Worm (Caenorhabditis elegans): ENCODE results near the gene myo-6.

Gene myo-6

ce11 chrIII:13378242-13378641 lies 31.4 kb upstream of the myo-6 start, which contains the start of gene T03F6.10:
TSS of gene T03F6.10 (minus strand) at chrIII:13378342.
- TF ChIP-seq tbx-7 (tag; optimal IDR thresholded peaks at IDR 0.05) (no peak), F13H6.1 (tag; optimal IDR thresholded peaks at IDR 0.05) (no peak), ceh-30 (tag; optimal IDR thresholded peaks at IDR 0.05) (no peak), ceh-31 (tag; optimal IDR thresholded peaks at IDR 0.05) (no peak), unc-3 (GFP tag; conservative IDR thresholded peaks at IDR 0.05) (no peak), unc-3 (tag; optimal IDR thresholded peaks at IDR 0.05) (no peak), zip-5 (tag; optimal IDR thresholded peaks at IDR 0.05) (no peak), lin-11 (tag; optimal IDR thresholded peaks at IDR 0.05) (no peak), eyg-1 (tag; optimal IDR thresholded peaks at IDR 0.05) (no peak), ceh-24 (tag; optimal IDR thresholded peaks at IDR 0.05) (no peak), ets-4 (tag; optimal IDR thresholded peaks at IDR 0.05) (no peak), ceh-19 (GFP tag; optimal IDR thresholded peaks at IDR 0.05) (no peak), hlh-6 (tag; optimal IDR thresholded peaks at IDR 0.05) (no peak)

DNA sequence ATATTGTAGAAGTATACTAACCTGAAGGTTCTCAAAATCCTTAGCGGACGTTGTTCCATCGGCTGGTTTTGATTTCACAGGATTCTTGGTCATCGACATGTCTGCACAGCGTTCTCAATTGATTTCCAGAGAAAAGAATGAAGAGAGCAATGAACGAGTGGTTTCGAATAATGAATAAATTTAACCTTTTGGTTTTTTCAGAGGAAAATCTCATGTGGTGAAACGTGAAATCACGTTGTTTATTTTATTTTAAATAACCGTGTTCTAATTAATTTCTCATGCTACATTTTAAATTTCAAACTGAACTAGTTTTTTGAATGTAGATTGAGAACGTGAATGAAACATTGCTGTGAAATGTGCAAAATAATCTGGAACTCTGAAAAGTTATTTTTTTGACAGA lies 29.4 kb upstream of the myo-6 start, which contains the start of gene T03F6.6:
TSS of gene T03F6.6 (minus strand) at position 101 of the 400 bp plus-strand sequence.
- TF ChIP-seq ceh-45 (GFP tag; IDR thresholded peaks at IDR 0.05): no peak
- TF ChIP-seq pha-2 (tag; optimal IDR thresholded peaks at IDR 0.05): no peak
- no peak for TF ChIP-seq F13H6.1 (tag; optimal IDR thresholded peaks at IDR 0.05)
- no peak for TF ChIP-seq ceh-2 (tag; optimal IDR thresholded peaks at IDR 0.05)
- TF ChIP-seq nhr-232 (tag; optimal IDR thresholded peaks at IDR 0.05): no peak
- TF ChIP-seq rnt-1 (tag; optimal IDR thresholded peaks at IDR 0.05): no peak
- TF ChIP-seq che-1 (tag; optimal IDR thresholded peaks at IDR 0.05): no peak
- no peak for TF ChIP-seq nhr-11 (tag; optimal IDR thresholded peaks at IDR 0.05)
- TF ChIP-seq hlh-13 (GFP tag; optimal IDR thresholded peaks at IDR 0.05): no peak
- no peak for TF ChIP-seq sox-4 (tag; optimal IDR thresholded peaks at IDR 0.05)
- no peak for TF ChIP-seq unc-42 (tag; optimal IDR thresholded peaks at IDR 0.05)
- TF ChIP-seq ceh-14 (tag; optimal IDR thresholded peaks at IDR 0.05): no peak
- TF ChIP-seq hlh-8 (tag; optimal IDR thresholded peaks at IDR 0.05): no peak
- no peak for TF ChIP-seq ceh-30 (tag; optimal IDR thresholded peaks at IDR 0.05)
- no peak for TF ChIP-seq ets-4 (tag; optimal IDR thresholded peaks at IDR 0.05)
- TF ChIP-seq ahr-1 (tag; optimal IDR thresholded peaks at IDR 0.05): no peak
- no peak for TF ChIP-seq C38D4.7 (GFP tag; optimal IDR thresholded peaks at IDR 0.05)
- no peak for TF ChIP-seq K09A11.1 (tag; optimal IDR thresholded peaks at IDR 0.05; ENCODE audit: insufficient read depth)
- no peak for TF ChIP-seq T23F11.4 (GFP tag; optimal IDR thresholded peaks at IDR 0.05)

- TF ChIP-seq sox-2 (GFP tag; IDR thresholded peaks at IDR 0.05): no peak
- no peak for TF ChIP-seq che-1 (tag; optimal IDR thresholded peaks at IDR 0.05)
- no peak for TF ChIP-seq dve-1 (tag; optimal IDR thresholded peaks at IDR 0.05)
- TF ChIP-seq ceh-45 (GFP tag; IDR thresholded peaks at IDR 0.05): no peak
- no peak for TF ChIP-seq unc-42 (tag; optimal IDR thresholded peaks at IDR 0.05)
- TF ChIP-seq pqm-1 (tag; optimal IDR thresholded peaks at IDR 0.05): no peak
- no peak for TF ChIP-seq hlh-13 (GFP tag; optimal IDR thresholded peaks at IDR 0.05)
- TF ChIP-seq hlh-30 (tag; optimal IDR thresholded peaks at IDR 0.05; ENCODE audit: insufficient read depth): no peak
- no peak for TF ChIP-seq ceh-30 (tag; optimal IDR thresholded peaks at IDR 0.05)
- no peak for TF ChIP-seq madf-2 (tag; optimal IDR thresholded peaks at IDR 0.05)
- TF ChIP-seq lim-6 (tag; optimal IDR thresholded peaks at IDR 0.05): no peak
- TF ChIP-seq tbx-2 (tag; optimal IDR thresholded peaks at IDR 0.05): no peak
- no peak for TF ChIP-seq ets-4 (tag; optimal IDR thresholded peaks at IDR 0.05)
- no peak for TF ChIP-seq pag-3 (tag; optimal IDR thresholded peaks at IDR 0.05; ENCODE audit: borderline replicate concordance)
- no peak for TF ChIP-seq dmd-4 (tag; optimal IDR thresholded peaks at IDR 0.05; ENCODE audit: borderline replicate concordance)
- no peak for TF ChIP-seq ceh-22 (tag; optimal IDR thresholded peaks at IDR 0.05)
- TF ChIP-seq pha-4 (tag; optimal IDR thresholded peaks at IDR 0.05): no peak
- no peak for TF ChIP-seq ceh-2 (tag; optimal IDR thresholded peaks at IDR 0.05)
These were observed 28.7 kb upstream of the myo-6 start for ce11 chrIII:13380881-13381280.
